Worm (Caenorhabditis elegans) whole organism, midembryonic: ENCODE results near the gene snap-1.

Experiments used
- T22C8.4 ChIP-seq: fragments of 200-800 bp; sonication (Bioruptor generic); IDR thresholded peaks from 2 replicates; pipeline ENCODE4 v1.3.6; 2022; ENCODE audit warnings: missing genetic modification characterization, missing compliant biosample characterization
- cog-1 ChIP-seq: sonication (generic microtip); optimal IDR thresholded peaks from 2 replicates; lab custom pipeline; 2016; ENCODE audit warnings: missing genetic modification characterization, missing compliant biosample characterization
- flt-1 ChIP-seq: fragments of 200-800 bp; sonication (Bioruptor generic); IDR thresholded peaks from 2 replicates; pipeline ENCODE4 v1.3.6; 2022; ENCODE audit warnings: missing genetic modification characterization, missing compliant biosample characterization
- klf-2 ChIP-seq: fragments of 200-800 bp; sonication (Bioruptor generic); conservative IDR thresholded peaks from 2 replicates; pipeline ENCODE4 v1.3.6; 2022; ENCODE audit warnings: missing genetic modification reagents, missing genetic modification characterization, missing compliant biosample characterization
- med-1 ChIP-seq: sonication (generic microtip); optimal IDR thresholded peaks from 2 replicates; lab custom pipeline; 2017; ENCODE audit warnings: missing genetic modification characterization, mild to moderate bottlenecking, missing compliant biosample characterization, antibody characterized with exemption, missing genetic modification reagents; ENCODE audit not compliant: insufficient read depth
- ref-1 ChIP-seq: fragments of 200-800 bp; sonication (Bioruptor generic); conservative IDR thresholded peaks from 2 replicates; pipeline ENCODE4 v1.3.6; 2022; ENCODE audit warnings: missing genetic modification reagents, missing genetic modification characterization, missing compliant biosample characterization
- tab-1 ChIP-seq: fragments of 200-800 bp; sonication (Bioruptor generic); IDR thresholded peaks from 2 replicates; pipeline ENCODE4 v1.3.6; 2022; ENCODE audit warnings: missing genetic modification characterization, missing compliant biosample characterization
- ztf-23 ChIP-seq: fragments of 200-800 bp; sonication (Bioruptor generic); IDR thresholded peaks from 2 replicates; pipeline ENCODE4 v1.3.6; 2022; ENCODE audit warnings: missing genetic modification reagents, missing genetic modification characterization, missing compliant biosample characterization
- ztf-29 ChIP-seq: fragments of 200-800 bp; sonication (Bioruptor generic); IDR thresholded peaks from 2 replicates; pipeline ENCODE4 v1.3.6; 2022; ENCODE audit warnings: missing genetic modification reagents, missing genetic modification characterization, missing compliant biosample characterization

ce11 chrV:8130812-8131211, 401 bp downstream of the snap-1 start:
- TF ChIP-seq med-1 (GFP tag; lab: Kevin White, UChicago), result no peak
- no peak for TF ChIP-seq ztf-23 (GFP tag; lab: Robert Waterston, UW)
- TF ChIP-seq flt-1 (GFP tag; lab: Robert Waterston, UW), result no peak
- no peak for TF ChIP-seq ref-1 (GFP tag; lab: Robert Waterston, UW)
- no peak for TF ChIP-seq T22C8.4 (GFP tag; lab: Robert Waterston, UW)
- TF ChIP-seq cog-1, result no peak
- TF ChIP-seq ztf-29, result no peak
- TF ChIP-seq tab-1, result no peak
- TF ChIP-seq klf-2 (GFP tag; lab: Robert Waterston, UW), result no peak
